Worm (Caenorhabditis elegans): Measurements from ENCODE around the gene otpl-5.
A peak's percentile ranks its signal among the peaks of the same experiment; 100 is the strongest.

Gene otpl-5

ce11 chrV:8499407-8499806 is 29.9 kb upstream of the otpl-5 start (continued):
- TF ChIP-seq F37B4.10 (GFP tag; IDR thresholded peaks at IDR 0.05) (no peak), lir-1 (GFP tag; conservative IDR thresholded peaks at IDR 0.05) (no peak), bed-1 (GFP tag; IDR thresholded peaks at IDR 0.05) (no peak), hlh-26 (GFP tag; conservative IDR thresholded peaks at IDR 0.05) (no peak), dox-1 (GFP tag; IDR thresholded peaks at IDR 0.05) (peak; percentile 71), Y95B8A.8 (GFP tag; IDR thresholded peaks at IDR 0.05) (0 out of 2 replicates have a peak, but pooled peaks have one; percentile 40), ceh-100 (GFP tag; IDR thresholded peaks at IDR 0.05) (no peak), mcd-1 (GFP tag; IDR thresholded peaks at IDR 0.05) (no peak), F55B11.4 (tag; optimal IDR thresholded peaks at IDR 0.05; ENCODE audit: borderline replicate concordance, insufficient read depth) (no peak), nhr-80 (tag; optimal IDR thresholded peaks at IDR 0.05) (no peak), C17E4.6 (GFP tag; IDR thresholded peaks at IDR 0.05) (no peak), F33H1.4 (GFP tag; IDR thresholded peaks at IDR 0.05) (0 out of 2 replicates have a peak, but pooled peaks have one; percentile 13), hmg-1.2 (GFP tag; IDR thresholded peaks at IDR 0.05) (peak; percentile 60), die-1 (tag; optimal IDR thresholded peaks at IDR 0.05) (peak; percentile 77), F49E8.2 (tag; optimal IDR thresholded peaks at IDR 0.05; ENCODE audit: insufficient read depth) (no peak), tlf-1 (GFP tag; optimal IDR thresholded peaks at IDR 0.05) (no peak), efl-1 (GFP tag; optimal IDR thresholded peaks at IDR 0.05) (no peak), B0035.1 (tag; optimal IDR thresholded peaks at IDR 0.05) (no peak), F22D6.2 (tag; optimal IDR thresholded peaks at IDR 0.05) (no peak), atf-7 (tag; optimal IDR thresholded peaks at IDR 0.05) (no peak), nfya-2 (GFP tag; IDR thresholded peaks at IDR 0.05) (no peak), ZK185.1 (tag; optimal IDR thresholded peaks at IDR 0.05; ENCODE audit: poor library complexity, severe bottlenecking) (no peak), hlh-12 (tag; optimal IDR thresholded peaks at IDR 0.05) (no peak), mel-28 (tag; optimal IDR thresholded peaks at IDR 0.05; ENCODE audit: borderline replicate concordance) (no peak), ztf-28 (GFP tag; IDR thresholded peaks at IDR 0.05) (no peak), madf-8 (GFP tag; conservative IDR thresholded peaks at IDR 0.05) (no peak), K12H6.12 (tag; optimal IDR thresholded peaks at IDR 0.05) (no peak), sptf-2 (GFP tag; optimal IDR thresholded peaks at IDR 0.05) (peak; percentile 55), K11D2.4 (GFP tag; IDR thresholded peaks at IDR 0.05) (no peak), cebp-2 (GFP tag; IDR thresholded peaks at IDR 0.05) (no peak), nfyb-1 (GFP tag; IDR thresholded peaks at IDR 0.05) (no peak), ztf-26 (tag; optimal IDR thresholded peaks at IDR 0.05) (no peak), lsl-1 (GFP tag; optimal IDR thresholded peaks at IDR 0.05) (peak; percentile 43), C06A6.2 (GFP tag; conservative IDR thresholded peaks at IDR 0.05) (no peak), dpl-1 (GFP tag; optimal IDR thresholded peaks at IDR 0.05) (no peak), ztf-22 (GFP tag; optimal IDR thresholded peaks at IDR 0.05) (peak; percentile 8), attf-3 (GFP tag; conservative IDR thresholded peaks at IDR 0.05) (no peak), ets-4 (GFP tag; optimal IDR thresholded peaks at IDR 0.05) (no peak), ceh-91 (GFP tag; IDR thresholded peaks at IDR 0.05) (no peak), pha-4 (tag; optimal IDR thresholded peaks at IDR 0.05) (no peak), nhr-120 (GFP tag; IDR thresholded peaks at IDR 0.05) (no peak), rpc-1 (optimal IDR thresholded peaks at IDR 0.05) (peak; percentile 55), rpc-1 (tag; optimal IDR thresholded peaks at IDR 0.05) (peak; percentile 83)
